Worm (Caenorhabditis elegans): Measurements from ENCODE around the gene slc-25A18.1.

DNA sequence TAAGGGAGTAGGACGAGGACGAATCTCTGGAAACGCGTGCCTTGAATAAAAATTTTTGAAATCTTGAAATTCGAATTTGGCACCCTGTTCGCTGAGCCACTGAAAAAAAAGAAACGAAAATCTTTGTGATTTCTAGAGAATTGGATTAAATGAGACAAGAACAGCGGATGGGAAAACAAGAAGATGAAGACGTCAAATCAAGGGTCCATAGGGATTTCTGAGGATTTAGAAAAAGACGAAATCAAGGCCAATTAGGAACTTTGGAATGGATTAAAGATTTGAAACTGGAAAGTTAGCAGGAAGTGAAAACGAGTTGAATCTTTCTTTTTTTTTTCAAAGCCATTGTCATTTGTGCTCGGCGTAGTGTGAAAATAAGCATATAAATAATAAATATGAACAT, 49.2 kb downstream of the slc-25A18.1 start, which contains the start of gene pag-3:
- TF ChIP-seq lin-13 (GFP tag; optimal IDR thresholded peaks at IDR 0.05): no peak
- TF ChIP-seq lsy-2 (tag; optimal IDR thresholded peaks at IDR 0.05): no peak
